Worm (Caenorhabditis elegans) whole organism, midembryonic: ENCODE data around the gene H23N18.5.

Experiments used
- T22C8.4 ChIP-seq: fragments of 200-800 bp; sonication (Bioruptor generic); IDR thresholded peaks from 2 replicates; pipeline ENCODE4 v1.3.6; 2022; ENCODE audit warnings: missing genetic modification characterization, missing compliant biosample characterization
- cog-1 ChIP-seq: sonication (generic microtip); optimal IDR thresholded peaks from 2 replicates; lab custom pipeline; 2016; ENCODE audit warnings: missing genetic modification characterization, missing compliant biosample characterization
- flt-1 ChIP-seq: fragments of 200-800 bp; sonication (Bioruptor generic); IDR thresholded peaks from 2 replicates; pipeline ENCODE4 v1.3.6; 2022; ENCODE audit warnings: missing genetic modification characterization, missing compliant biosample characterization
- med-1 ChIP-seq: sonication (generic microtip); optimal IDR thresholded peaks from 2 replicates; lab custom pipeline; 2017; ENCODE audit warnings: missing genetic modification characterization, mild to moderate bottlenecking, missing compliant biosample characterization, antibody characterized with exemption, missing genetic modification reagents; ENCODE audit not compliant: insufficient read depth
- ref-1 ChIP-seq: fragments of 200-800 bp; sonication (Bioruptor generic); conservative IDR thresholded peaks from 2 replicates; pipeline ENCODE4 v1.3.6; 2022; ENCODE audit warnings: missing genetic modification reagents, missing genetic modification characterization, missing compliant biosample characterization
- tab-1 ChIP-seq: fragments of 200-800 bp; sonication (Bioruptor generic); IDR thresholded peaks from 2 replicates; pipeline ENCODE4 v1.3.6; 2022; ENCODE audit warnings: missing genetic modification characterization, missing compliant biosample characterization

ce11 chrV:4948635-4949034, 36.5 kb upstream of the H23N18.5 start, which contains the start of gene str-209:
- TF ChIP-seq cog-1 (tag; lab: Kevin White, UChicago) (no peak), med-1 (no peak), flt-1 (GFP tag; lab: Robert Waterston, UW) (no peak), ref-1 (GFP tag; lab: Robert Waterston, UW) (no peak), tab-1 (GFP tag; lab: Robert Waterston, UW) (no peak), T22C8.4 (GFP tag; lab: Robert Waterston, UW) (no peak)
